Worm (Caenorhabditis elegans) whole organism, L4/young adult: ENCODE data around the gene K01B6.4.

Experiments used
- W03F9.2 ChIP-seq: fragments of 150-350 bp; optimal IDR thresholded peaks from 2 replicates; lab custom pipeline; 2014; ENCODE audit warnings: missing biosample characterization, missing genetic modification characterization
- him-1 ChIP-seq: sonication (generic microtip); optimal IDR thresholded peaks from 2 replicates; lab custom pipeline; 2016; ENCODE audit warnings: missing genotype, missing genetic modification reagents, missing genetic modification characterization, missing compliant biosample characterization

- TF ChIP-seq W03F9.2 (tag; lab: Kevin White, UChicago) (peak; percentile 22), him-1 (tag; lab: Kevin White, UChicago) (no peak)
Observed at ce11 chrIII:9331084-9331564, 33.9 kb upstream of the K01B6.4 start, which contains the start of gene ufc-1.
